Fruit fly (Drosophila melanogaster) whole organism, embryonic: ENCODE results near the gene Sec13.

Experiments
- ATbp ChIP-seq: fragments of 200-800 bp; sonication (Bioruptor generic); optimal IDR thresholded peaks from 2 replicates; lab custom pipeline; 2017; ENCODE audit warnings: missing biosample characterization, mild to moderate bottlenecking, missing genetic modification characterization, missing genetic modification reagents
- Abd-B ChIP-seq: fragments of 200-800 bp; sonication (Bioruptor generic); optimal IDR thresholded peaks from 2 replicates; lab custom pipeline; 2018; ENCODE audit warnings: missing biosample characterization, mild to moderate bottlenecking, missing genetic modification characterization, moderate library complexity
- Antp ChIP-seq: fragments of 200-800 bp; sonication (Bioruptor generic); optimal IDR thresholded peaks from 3 replicates; lab custom pipeline; 2016; ENCODE audit warnings: missing biosample characterization, missing genetic modification characterization
- Bdp1 ChIP-seq: fragments of 200-800 bp; sonication (Bioruptor generic); optimal IDR thresholded peaks from 3 replicates; lab custom pipeline; 2016; ENCODE audit warnings: missing biosample characterization, missing genetic modification characterization
- CG10462 ChIP-seq: fragments of 200-800 bp; sonication (Bioruptor generic); optimal IDR thresholded peaks from 2 replicates; lab custom pipeline; 2016; ENCODE audit warnings: missing biosample characterization, missing genetic modification characterization
- CG10565 ChIP-seq: fragments of 200-800 bp; sonication (Bioruptor generic); optimal IDR thresholded peaks from 3 replicates; lab custom pipeline; 2016; ENCODE audit warnings: missing biosample characterization, mild to moderate bottlenecking, missing genetic modification characterization
- CG12155 ChIP-seq: fragments of 200-800 bp; sonication (Bioruptor generic); optimal IDR thresholded peaks from 3 replicates; lab custom pipeline; 2016; ENCODE audit warnings: missing biosample characterization, missing genetic modification characterization
- CG12219 ChIP-seq: fragments of 200-800 bp; sonication (Bioruptor generic); optimal IDR thresholded peaks from 3 replicates; lab custom pipeline; 2018; ENCODE audit warnings: missing biosample characterization, mild to moderate bottlenecking, missing genetic modification characterization
- CG12299 ChIP-seq: fragments of 200-800 bp; sonication (Bioruptor generic); optimal IDR thresholded peaks from 2 replicates; lab custom pipeline; 2018; ENCODE audit warnings: missing biosample characterization, mild to moderate bottlenecking, missing genetic modification characterization
- CG13424 ChIP-seq: fragments of 200-800 bp; sonication (Bioruptor generic); optimal IDR thresholded peaks from 2 replicates; lab custom pipeline; 2019; ENCODE audit warnings: missing biosample characterization, mild to moderate bottlenecking, missing genetic modification characterization, moderate library complexity
- CG14667 ChIP-seq: fragments of 200-800 bp; sonication (Bioruptor generic); IDR thresholded peaks from 2 replicates; pipeline ENCODE4 v1.3.6; 2022; ENCODE audit warnings: missing biosample characterization, missing genetic modification characterization
- CG15073 ChIP-seq: fragments of 200-800 bp; sonication (Bioruptor generic); optimal IDR thresholded peaks from 2 replicates; lab custom pipeline; 2016; ENCODE audit warnings: missing biosample characterization, missing genetic modification characterization
- CG1603 ChIP-seq: fragments of 200-800 bp; sonication (Bioruptor generic); optimal IDR thresholded peaks from 2 replicates; lab custom pipeline; 2019; ENCODE audit warnings: missing biosample characterization, mild to moderate bottlenecking, missing genetic modification characterization, moderate library complexity
- CG17829 ChIP-seq: fragments of 200-800 bp; optimal IDR thresholded peaks from 2 replicates; lab custom pipeline; 2019; ENCODE audit warnings: missing biosample characterization, mild to moderate bottlenecking, missing genetic modification characterization, moderate library complexity
- CG4820 ChIP-seq: fragments of 200-800 bp; sonication (Bioruptor generic); optimal IDR thresholded peaks from 3 replicates; lab custom pipeline; 2016; ENCODE audit warnings: missing biosample characterization, missing genetic modification characterization
- CG5180 ChIP-seq: fragments of 200-800 bp; sonication (Bioruptor generic); optimal IDR thresholded peaks from 3 replicates; lab custom pipeline; 2017; ENCODE audit warnings: missing biosample characterization, missing genetic modification characterization, mild to moderate bottlenecking, moderate library complexity, missing genetic modification reagents
- CG7556 ChIP-seq: fragments of 200-800 bp; sonication (Bioruptor generic); optimal IDR thresholded peaks from 2 replicates; lab custom pipeline; 2017; ENCODE audit warnings: missing biosample characterization, mild to moderate bottlenecking, missing genetic modification characterization
- CG7987 ChIP-seq: fragments of 200-800 bp; sonication (Bioruptor generic); optimal IDR thresholded peaks from 2 replicates; lab custom pipeline; 2018; ENCODE audit warnings: missing biosample characterization, mild to moderate bottlenecking, missing genetic modification characterization, moderate library complexity
- CoRest ChIP-seq: fragments of 200-800 bp; sonication (Bioruptor generic); optimal IDR thresholded peaks from 3 replicates; lab custom pipeline; 2018; ENCODE audit warnings: missing biosample characterization, mild to moderate bottlenecking, missing genetic modification characterization, moderate library complexity
- Eip74EF ChIP-seq, 2 experiments: fragments of 200-800 bp in 1 of 2; fragments of >200 bp in 1 of 2; sonication (Bioruptor generic) in 1 of 2; optimal IDR thresholded peaks; 2 replicates each; lab custom pipeline; 2017 to 2019; ENCODE audit warnings: missing biosample characterization in 2 of 2, missing genetic modification characterization in 2 of 2, mild to moderate bottlenecking in 1 of 2, moderate library complexity in 1 of 2
- H15 ChIP-seq: fragments of 200-800 bp; sonication (Bioruptor generic); IDR thresholded peaks from 3 replicates; pipeline ENCODE4 v1.3.6; 2022; ENCODE audit warnings: missing biosample characterization, missing genetic modification characterization
- HHEX ChIP-seq: fragments of 200-800 bp; sonication (Bioruptor generic); optimal IDR thresholded peaks from 3 replicates; lab custom pipeline; 2017; ENCODE audit warnings: missing biosample characterization, mild to moderate bottlenecking, missing genetic modification characterization, missing genetic modification reagents
- Hsf ChIP-seq: fragments of 200-800 bp; sonication (Bioruptor generic); optimal IDR thresholded peaks from 3 replicates; lab custom pipeline; 2016; ENCODE audit warnings: missing biosample characterization, missing genetic modification characterization
- Kr ChIP-seq: fragments of 200-800 bp; sonication (Bioruptor generic); optimal IDR thresholded peaks from 2 replicates; lab custom pipeline; 2017; ENCODE audit warnings: missing biosample characterization, mild to moderate bottlenecking, missing genetic modification characterization
- Mad ChIP-seq: fragments of 200-800 bp; sonication (Bioruptor generic); optimal IDR thresholded peaks from 2 replicates; lab custom pipeline; 2016; ENCODE audit warnings: missing biosample characterization, missing genetic modification characterization
- Meics ChIP-seq: fragments of 200-800 bp; sonication (Bioruptor generic); optimal IDR thresholded peaks from 2 replicates; lab custom pipeline; 2017; ENCODE audit warnings: missing biosample characterization, mild to moderate bottlenecking, missing genetic modification characterization
- NC2α ChIP-seq: fragments of 200-800 bp; sonication (Bioruptor generic); optimal IDR thresholded peaks from 2 replicates; lab custom pipeline; 2016; ENCODE audit warnings: missing biosample characterization, missing genetic modification characterization
- Optix ChIP-seq: fragments of 200-800 bp; sonication (Bioruptor generic); IDR thresholded peaks from 3 replicates; pipeline ENCODE4 v1.3.6; 2022; ENCODE audit warnings: missing biosample characterization, missing genetic modification characterization
- Side ChIP-seq: fragments of 200-800 bp; sonication (Bioruptor generic); optimal IDR thresholded peaks from 2 replicates; lab custom pipeline; 2016; ENCODE audit warnings: missing biosample characterization, missing genetic modification characterization
- Sox100B ChIP-seq: fragments of 200-800 bp; sonication (Bioruptor generic); optimal IDR thresholded peaks from 3 replicates; lab custom pipeline; 2018; ENCODE audit warnings: missing biosample characterization, mild to moderate bottlenecking, missing genetic modification characterization
- Ssrp ChIP-seq: fragments of 200-800 bp; sonication (Bioruptor generic); optimal IDR thresholded peaks from 2 replicates; lab custom pipeline; 2018; ENCODE audit warnings: missing biosample characterization, mild to moderate bottlenecking, missing genetic modification characterization, moderate library complexity
- caup ChIP-seq: fragments of 200-800 bp; sonication (Bioruptor generic); optimal IDR thresholded peaks from 3 replicates; lab custom pipeline; 2017; ENCODE audit warnings: missing biosample characterization, mild to moderate bottlenecking, missing genetic modification characterization, moderate library complexity; ENCODE audit not compliant: severe bottlenecking
- ci ChIP-seq: fragments of 200-800 bp; sonication (Bioruptor generic); IDR thresholded peaks from 3 replicates; pipeline ENCODE4 v1.3.6; 2022; ENCODE audit warnings: missing biosample characterization, missing genetic modification characterization
- crol ChIP-seq: fragments of 200-800 bp; sonication (Bioruptor generic); IDR thresholded peaks from 2 replicates; pipeline ENCODE4 v1.3.6; 2022; ENCODE audit warnings: missing biosample characterization, missing genetic modification characterization
- da ChIP-seq: fragments of 200-800 bp; sonication (Bioruptor generic); optimal IDR thresholded peaks from 2 replicates; lab custom pipeline; 2016; ENCODE audit warnings: missing biosample characterization, missing genetic modification characterization
- ems ChIP-seq: fragments of 200-800 bp; sonication (Bioruptor generic); optimal IDR thresholded peaks from 3 replicates; lab custom pipeline; 2016; ENCODE audit warnings: missing biosample characterization, missing genetic modification characterization
- en ChIP-seq: fragments of 200-800 bp; sonication (Bioruptor generic); optimal IDR thresholded peaks from 2 replicates; lab custom pipeline; 2016; ENCODE audit warnings: missing biosample characterization, missing genetic modification characterization
- jumu ChIP-seq: fragments of 200-800 bp; sonication (Bioruptor generic); optimal IDR thresholded peaks from 3 replicates; lab custom pipeline; 2016; ENCODE audit warnings: missing biosample characterization, missing genetic modification characterization
- kay ChIP-seq: fragments of 200-800 bp; sonication (Bioruptor generic); optimal IDR thresholded peaks from 2 replicates; lab custom pipeline; 2016; ENCODE audit warnings: missing biosample characterization, missing genetic modification characterization
- lbe ChIP-seq: fragments of 200-800 bp; sonication (Bioruptor generic); optimal IDR thresholded peaks from 2 replicates; lab custom pipeline; 2016; ENCODE audit warnings: missing biosample characterization, mild to moderate bottlenecking, missing genetic modification characterization
- luna ChIP-seq: fragments of 200-800 bp; sonication (Bioruptor generic); optimal IDR thresholded peaks from 2 replicates; lab custom pipeline; 2016; ENCODE audit warnings: missing biosample characterization, missing genetic modification characterization
- nom ChIP-seq: fragments of 200-800 bp; sonication (Bioruptor generic); optimal IDR thresholded peaks from 2 replicates; lab custom pipeline; 2017; ENCODE audit warnings: missing biosample characterization, missing genetic modification characterization, mild to moderate bottlenecking, moderate library complexity, missing genetic modification reagents
- phol ChIP-seq: fragments of 200-800 bp; sonication (Bioruptor generic); optimal IDR thresholded peaks from 3 replicates; lab custom pipeline; 2018; ENCODE audit warnings: missing biosample characterization, mild to moderate bottlenecking, missing genetic modification characterization, moderate library complexity
- prd ChIP-seq, 3 experiments: fragments of >200 bp in 2 of 3; fragments of 200-800 bp in 1 of 3; sonication (Bioruptor generic) in 1 of 3; optimal IDR thresholded peaks in 2 of 3; IDR thresholded peaks in 1 of 3; 2 replicates in 2 of 3; 3 replicates in 1 of 3; pipeline versions ENCODE4 v1.3.6 to Lab custom; 2017 to 2022; ENCODE audit warnings: missing biosample characterization in 1 of 3, missing genetic modification characterization in 1 of 3
- pzg ChIP-seq: fragments of 200-800 bp; sonication (Bioruptor generic); optimal IDR thresholded peaks from 3 replicates; lab custom pipeline; 2018; ENCODE audit warnings: missing biosample characterization, mild to moderate bottlenecking, missing genetic modification characterization, moderate library complexity
- repo ChIP-seq: fragments of 200-800 bp; sonication (Bioruptor generic); optimal IDR thresholded peaks from 2 replicates; lab custom pipeline; 2016; ENCODE audit warnings: missing biosample characterization, missing genetic modification characterization
- sens ChIP-seq: fragments of 200-800 bp; sonication (Bioruptor generic); peaks from one replicate; lab custom pipeline; 2016; ENCODE audit warnings: missing biosample characterization, missing genetic modification characterization
- vvl ChIP-seq: fragments of 200-800 bp; sonication (Bioruptor generic); IDR thresholded peaks from 2 replicates; pipeline ENCODE4 v1.3.6; 2022; ENCODE audit warnings: missing biosample characterization, missing genetic modification characterization
- zen ChIP-seq: fragments of 200-800 bp; sonication (Bioruptor generic); optimal IDR thresholded peaks from 3 replicates; lab custom pipeline; 2018; ENCODE audit warnings: missing biosample characterization, mild to moderate bottlenecking, missing genetic modification characterization, moderate library complexity

The Sec13 gene

DNA sequence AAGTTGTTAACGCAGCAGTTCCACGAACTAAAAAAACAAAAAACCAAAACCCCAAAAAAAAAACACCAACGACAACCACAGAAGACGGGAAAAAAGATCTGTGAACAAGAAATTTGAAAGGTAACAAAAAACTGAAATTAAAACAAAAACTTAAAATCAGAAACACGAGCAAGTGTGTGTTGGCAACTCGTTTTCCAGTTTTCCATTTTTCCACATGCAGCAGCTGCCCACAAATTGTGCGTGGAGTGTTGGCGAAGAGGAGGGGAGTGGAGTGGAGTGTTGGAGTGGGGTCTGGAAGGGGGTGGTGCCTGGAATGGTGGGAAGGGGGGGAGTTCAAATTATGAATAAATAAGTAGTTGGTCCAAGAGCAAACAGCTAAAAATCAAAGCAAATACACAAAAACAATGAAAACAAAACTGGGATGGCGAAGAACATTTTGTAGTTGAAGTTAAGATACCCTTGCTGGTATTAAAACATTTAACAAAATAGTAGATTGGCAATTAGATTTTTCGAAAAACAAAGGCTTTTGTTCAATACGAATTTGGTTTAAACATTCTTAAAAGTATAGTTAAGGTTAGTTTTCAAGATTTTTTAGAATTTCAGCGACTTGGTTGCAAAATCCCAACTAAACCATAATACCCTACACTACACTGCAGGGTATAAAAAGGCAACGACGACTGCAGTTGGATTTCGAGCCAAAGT, 22.6 kb upstream of the Sec13 start (continued):
- peak; percentile 72 for TF ChIP-seq phol (tag; lab: Kevin White, UChicago)
- peak; percentile 46 for TF ChIP-seq CoRest (tag; lab: Kevin White, UChicago)
- TF ChIP-seq en, result peak; percentile 30
- TF ChIP-seq CG7556 (GFP tag; lab: Kevin White, UChicago), result peak; percentile 42
- peak; percentile 17 for TF ChIP-seq Side (GFP tag; lab: Kevin White, UChicago)
- TF ChIP-seq zen, result peak; percentile 8
- TF ChIP-seq CG5180 (GFP tag; lab: Kevin White, UChicago), result peak; percentile 34
- TF ChIP-seq lbe (GFP tag; lab: Kevin White, UChicago), result no peak
- TF ChIP-seq NC2α (GFP tag; lab: Kevin White, UChicago), result peak; percentile 46
- TF ChIP-seq CG17829, result peak; percentile 53
- no peak for TF ChIP-seq ems
- TF ChIP-seq H15 (GFP tag; lab: Robert Waterston, UW), result no peak
- no peak for TF ChIP-seq CG12299 (tag; lab: Kevin White, UChicago)
- peak; percentile 39 for TF ChIP-seq CG4820
- no peak for TF ChIP-seq Optix (GFP tag; lab: Robert Waterston, UW)
- peak; percentile 38 for TF ChIP-seq Hsf (GFP tag; lab: Kevin White, UChicago)
- no peak for TF ChIP-seq HHEX (GFP tag; lab: Kevin White, UChicago)
- TF ChIP-seq Ssrp, result peak; percentile 65
- TF ChIP-seq CG12155 (GFP tag; lab: Kevin White, UChicago), result no peak
- TF ChIP-seq kay, result no peak
- peak; percentile 34 for TF ChIP-seq Meics
- peak; percentile 4 for TF ChIP-seq Mad (GFP tag; lab: Kevin White, UChicago)
- TF ChIP-seq CG12219 (GFP tag; lab: Kevin White, UChicago), result peak; percentile 27
- TF ChIP-seq crol (GFP tag; lab: Robert Waterston, UW), result peak; percentile 93
- no peak for TF ChIP-seq CG10462 (GFP tag; lab: Kevin White, UChicago)
- no peak for TF ChIP-seq prd (optimal IDR thresholded peaks at IDR 0.05; lab: Kevin White, UChicago)
- peak; percentile 58; the same call in 2 of the 3 replicates for TF ChIP-seq prd (GFP tag; IDR thresholded peaks at IDR 0.05; lab: Robert Waterston, UW)
- no peak for TF ChIP-seq nom
- TF ChIP-seq ATbp (GFP tag; lab: Kevin White, UChicago), result peak; percentile 61
- TF ChIP-seq CG15073, result no peak
- no peak for TF ChIP-seq da
- peak; percentile 31 for TF ChIP-seq Antp (GFP tag; lab: Kevin White, UChicago)
- TF ChIP-seq Abd-B, result peak; percentile 29
- TF ChIP-seq caup (GFP tag; lab: Kevin White, UChicago), result no peak
- TF ChIP-seq CG10565 (GFP tag; lab: Kevin White, UChicago), result no peak
- TF ChIP-seq CG14667, result no peak
- TF ChIP-seq Sox100B (GFP tag; lab: Kevin White, UChicago), result peak; percentile 63
- TF ChIP-seq CG1603 (tag; lab: Kevin White, UChicago), result peak; percentile 22
- TF ChIP-seq CG7987 (GFP tag; lab: Kevin White, UChicago), result no peak
- TF ChIP-seq Eip74EF (GFP tag; optimal IDR thresholded peaks at IDR 0.05; lab: Kevin White, UChicago), result peak in 1 of 2 experiments; percentile 27
- no peak for TF ChIP-seq Kr (GFP tag; lab: Kevin White, UChicago)
- TF ChIP-seq vvl (GFP tag; lab: Robert Waterston, UW), result peak; percentile 68
- TF ChIP-seq CG13424, result peak; percentile 55
- no peak for TF ChIP-seq pzg (GFP tag; lab: Kevin White, UChicago)
- peak; percentile 91 for TF ChIP-seq sens (GFP tag; lab: Kevin White, UChicago)
- TF ChIP-seq luna (GFP tag; lab: Kevin White, UChicago), result no peak
- no peak for TF ChIP-seq Bdp1
- peak; percentile 42; the same call in 1 of the 3 replicates for TF ChIP-seq ci
- peak; percentile 26 for TF ChIP-seq repo (GFP tag; lab: Kevin White, UChicago)
- TF ChIP-seq jumu, result peak; percentile 32
